Worm (Caenorhabditis elegans): Measurements from ENCODE around the gene pgm-1.

DNA sequence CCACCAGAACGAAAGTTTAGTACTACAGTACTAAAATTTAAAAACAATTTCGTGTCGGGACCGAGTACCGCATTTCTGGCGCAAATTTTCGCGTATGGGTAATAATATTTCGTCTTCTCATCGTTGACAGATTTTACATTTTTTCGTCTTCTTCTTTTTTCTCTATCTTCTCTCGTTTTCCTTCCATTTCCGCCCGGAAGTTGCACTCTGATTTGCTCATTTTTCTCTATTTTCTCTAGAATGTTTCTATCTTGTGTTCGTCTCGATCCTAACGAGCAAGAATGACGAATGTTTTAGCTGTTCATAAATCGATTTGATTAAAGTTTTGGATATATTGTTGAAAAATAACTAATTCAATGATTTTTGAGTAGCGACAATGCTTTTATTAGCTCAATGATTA, 33.7 kb upstream of the pgm-1 start:
- TF ChIP-seq tab-1 (GFP tag; IDR thresholded peaks at IDR 0.05) (no peak), ref-1 (GFP tag; conservative IDR thresholded peaks at IDR 0.05) (no peak)

Data from whole organism, midembryonic.